Fruit fly (Drosophila melanogaster) S2 (cell line): ENCODE measurements around the gene CG12071.

Source experiments
- CG8478 ChIP-seq: fragments of >200 bp; optimal IDR thresholded peaks from 2 replicates; lab custom pipeline; 2018
- CTCF ChIP-seq, 2 experiments: fragments of >200 bp; optimal IDR thresholded peaks; 2 replicates each; lab custom pipeline; 2018

The CG12071 gene

DNA sequence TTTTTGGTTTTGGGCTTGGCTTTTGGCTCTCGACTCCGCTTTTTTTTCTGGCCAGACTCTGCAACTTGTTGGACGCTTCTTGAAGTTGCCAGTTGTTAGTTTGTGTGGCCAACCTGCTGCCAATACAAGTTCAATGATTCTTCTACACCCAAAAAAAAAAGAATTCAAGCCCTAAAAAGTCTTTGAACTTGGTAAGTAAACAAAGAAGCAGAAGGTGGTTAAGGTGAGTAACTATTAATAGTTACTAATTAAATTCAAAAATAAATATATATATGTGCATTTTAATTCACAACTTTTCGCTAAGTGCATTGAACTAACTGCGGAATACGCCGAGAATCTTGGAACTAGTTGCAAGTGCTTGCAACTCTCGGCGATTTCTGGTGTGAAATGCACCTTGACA, 47.7 kb downstream of the CG12071 start:
- TF ChIP-seq CG8478 (lab: Kevin White, UChicago) (no peak), CTCF (optimal IDR thresholded peaks at IDR 0.05; lab: Kevin White, UChicago) (no peak)

DNA sequence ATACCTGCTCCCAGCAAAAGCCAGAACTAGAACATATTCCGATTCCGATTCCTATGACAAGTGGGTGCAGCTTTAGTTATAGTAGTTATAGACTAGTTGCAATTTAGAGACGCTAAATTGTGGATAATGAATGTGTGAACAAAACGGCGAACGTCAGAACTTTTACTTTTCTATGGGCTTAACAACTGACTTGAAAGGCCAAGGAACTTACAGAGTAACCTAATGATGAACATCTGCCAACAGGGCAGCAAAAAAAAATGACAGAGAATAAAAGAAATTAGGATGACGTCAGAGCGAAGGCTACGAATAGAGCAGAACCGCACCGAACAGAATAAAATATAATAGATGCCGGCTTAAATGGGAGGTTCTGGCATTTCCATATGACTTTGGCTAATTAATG, 48.7 kb downstream of the CG12071 start:
- TF ChIP-seq CTCF (optimal IDR thresholded peaks at IDR 0.05; lab: Kevin White, UChicago) (no peak), CG8478 (lab: Kevin White, UChicago) (no peak)

DNA sequence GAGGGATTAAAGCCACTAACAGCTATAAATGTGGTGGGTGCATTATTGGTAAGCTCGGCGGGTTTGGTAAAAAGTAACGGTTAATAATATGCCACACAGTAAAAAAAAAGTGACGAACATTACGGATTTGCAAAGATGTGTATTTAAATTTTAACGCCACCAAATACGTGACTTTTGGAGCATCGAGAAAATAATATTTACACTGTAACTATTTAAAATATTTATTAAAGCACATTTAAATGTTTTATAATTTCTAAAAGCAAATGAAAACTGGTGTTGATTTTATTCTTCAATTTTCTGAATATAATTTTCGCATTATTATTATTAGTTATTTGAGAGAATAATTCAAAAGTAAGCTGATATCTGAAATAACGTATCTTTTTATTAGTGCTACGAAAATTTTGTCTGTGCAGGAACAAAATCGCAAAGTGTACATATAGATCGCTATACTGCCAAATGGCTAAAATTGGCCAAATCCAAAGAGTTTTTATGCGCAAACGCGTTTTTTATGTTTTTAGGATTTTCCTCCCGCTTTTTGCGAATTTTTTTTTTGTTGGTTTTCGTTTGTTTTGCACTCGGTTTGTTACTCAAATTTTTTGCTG, 52.3 kb downstream of the CG12071 start:
- TF ChIP-seq CTCF (optimal IDR thresholded peaks at IDR 0.05; lab: Kevin White, UChicago) (no peak), CG8478 (lab: Kevin White, UChicago) (no peak)

DNA sequence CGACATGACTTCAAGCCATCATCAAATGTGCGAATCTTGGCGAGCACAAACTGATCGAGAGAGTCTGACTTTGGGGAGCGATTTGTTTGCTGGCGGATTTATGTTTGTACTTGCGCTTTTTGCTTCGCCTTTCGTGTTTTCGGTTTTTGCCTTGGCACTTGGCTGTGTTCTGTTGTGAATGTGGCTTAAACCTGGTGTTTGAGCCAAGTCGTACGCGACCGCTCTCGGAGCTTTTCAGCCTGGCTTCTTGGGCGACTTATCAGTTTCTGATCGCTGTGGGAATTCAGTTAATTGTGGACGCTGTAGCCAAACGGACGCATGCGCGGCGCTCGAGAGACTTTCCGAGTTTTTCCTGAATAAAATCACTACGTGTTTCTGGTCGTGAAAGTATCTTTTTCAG, 53.3 kb downstream of the CG12071 start, which contains the start of gene CG15544:
Gene CG15544, plus strand, starts transcription at position 276 of the 400 bp plus-strand sequence.
- TF ChIP-seq CG8478 (lab: Kevin White, UChicago) (no peak), CTCF (optimal IDR thresholded peaks at IDR 0.05; lab: Kevin White, UChicago) (no peak)
